Worm (Caenorhabditis elegans) whole organism, young adult: Measurements from ENCODE around the gene gst-29.
A peak's percentile ranks its signal among the peaks of the same experiment; 100 is the strongest.

Experiments used
- B0019.2 ChIP-seq: fragments of 200-800 bp; sonication (Bioruptor generic); conservative IDR thresholded peaks from 2 replicates; pipeline ENCODE4 v1.3.6; 2022; ENCODE audit warnings: missing genetic modification reagents, missing genetic modification characterization, missing compliant biosample characterization
- B0035.1 ChIP-seq: sonication (generic microtip); optimal IDR thresholded peaks from 2 replicates; lab custom pipeline; 2016; ENCODE audit warnings: missing genetic modification characterization, mild to moderate bottlenecking, missing compliant biosample characterization, missing genotype, missing genetic modification reagents
- F23B12.7 ChIP-seq: sonication (generic microtip); optimal IDR thresholded peaks from 2 replicates; lab custom pipeline; 2017; ENCODE audit warnings: missing genetic modification characterization, mild to moderate bottlenecking, missing compliant biosample characterization, antibody characterized with exemption, moderate library complexity; ENCODE audit not compliant: insufficient read depth
- F57A8.1 ChIP-seq: fragments of 200-800 bp; sonication (Bioruptor generic); optimal IDR thresholded peaks from 2 replicates; lab custom pipeline; 2018; ENCODE audit warnings: mild to moderate bottlenecking, missing genetic modification characterization, moderate library complexity, missing compliant biosample characterization
- K12H6.12 ChIP-seq: fragments of 200-800 bp; sonication (Bioruptor generic); optimal IDR thresholded peaks from 2 replicates; lab custom pipeline; 2018; ENCODE audit warnings: mild to moderate bottlenecking, missing genetic modification characterization, missing compliant biosample characterization
- Y56A3A.18 ChIP-seq: fragments of 200-800 bp; sonication (Bioruptor generic); IDR thresholded peaks from 2 replicates; pipeline ENCODE4 v1.3.6; 2022; ENCODE audit warnings: missing genetic modification reagents, missing genetic modification characterization, missing compliant biosample characterization
- ZK185.1 ChIP-seq: sonication (generic microtip); optimal IDR thresholded peaks from 2 replicates; lab custom pipeline; 2016; ENCODE audit warnings: mild to moderate bottlenecking, missing genetic modification characterization, missing compliant biosample characterization; ENCODE audit not compliant: poor library complexity, severe bottlenecking
- aptf-3 ChIP-seq: fragments of 200-800 bp; sonication (Bioruptor generic); IDR thresholded peaks from 2 replicates; pipeline ENCODE4 v1.3.6; 2022; ENCODE audit warnings: missing genetic modification characterization, missing compliant biosample characterization
- atf-7 ChIP-seq: sonication (generic microtip); optimal IDR thresholded peaks from 2 replicates; lab custom pipeline; 2017; ENCODE audit warnings: mild to moderate bottlenecking, missing genetic modification characterization, missing compliant biosample characterization
- athp-1 ChIP-seq: sonication (generic microtip); optimal IDR thresholded peaks from 2 replicates; lab custom pipeline; 2017; ENCODE audit warnings: mild to moderate bottlenecking, missing genetic modification characterization, missing compliant biosample characterization
- attf-3 ChIP-seq: fragments of 200-800 bp; sonication (Bioruptor generic); conservative IDR thresholded peaks from 2 replicates; pipeline ENCODE4 v1.3.6; 2022; ENCODE audit warnings: missing genetic modification reagents, missing genetic modification characterization, missing compliant biosample characterization
- ccch-3 ChIP-seq: fragments of 200-800 bp; sonication (Bioruptor generic); optimal IDR thresholded peaks from 2 replicates; lab custom pipeline; 2018; ENCODE audit warnings: mild to moderate bottlenecking, missing genetic modification characterization, missing compliant biosample characterization
- cebp-2 ChIP-seq: fragments of 200-800 bp; sonication (Bioruptor generic); IDR thresholded peaks from 2 replicates; pipeline ENCODE4 v1.3.6; 2022; ENCODE audit warnings: missing genetic modification characterization, missing compliant biosample characterization
- ceh-100 ChIP-seq: fragments of 200-800 bp; sonication (Bioruptor generic); IDR thresholded peaks from 2 replicates; pipeline ENCODE4 v1.3.6; 2022; ENCODE audit warnings: missing genetic modification reagents, missing genetic modification characterization, missing compliant biosample characterization
- ceh-40 ChIP-seq: fragments of 200-800 bp; sonication (Bioruptor generic); IDR thresholded peaks from 2 replicates; pipeline ENCODE4 v1.3.6; 2022; ENCODE audit warnings: missing genetic modification characterization, missing compliant biosample characterization
- die-1 ChIP-seq: sonication (generic microtip); optimal IDR thresholded peaks from 2 replicates; lab custom pipeline; 2016; ENCODE audit warnings: missing genotype, mild to moderate bottlenecking, missing genetic modification characterization, missing compliant biosample characterization
- dox-1 ChIP-seq: fragments of 200-800 bp; sonication (Bioruptor generic); IDR thresholded peaks from 2 replicates; pipeline ENCODE4 v1.3.6; 2022; ENCODE audit warnings: missing genetic modification reagents, missing genetic modification characterization, missing compliant biosample characterization
- egl-44 ChIP-seq: fragments of 200-800 bp; sonication (Bioruptor generic); IDR thresholded peaks from 2 replicates; pipeline ENCODE4 v1.3.6; 2022; ENCODE audit warnings: missing genetic modification reagents, missing genetic modification characterization, missing compliant biosample characterization
- egrh-3 ChIP-seq: fragments of 200-800 bp; sonication (Bioruptor generic); IDR thresholded peaks from 2 replicates; pipeline ENCODE4 v1.3.6; 2022; ENCODE audit warnings: missing genetic modification reagents, missing genetic modification characterization, missing compliant biosample characterization
- gei-17 ChIP-seq: fragments of 200-800 bp; sonication (Bioruptor generic); optimal IDR thresholded peaks from 2 replicates; lab custom pipeline; 2018; ENCODE audit warnings: mild to moderate bottlenecking, missing genetic modification characterization, missing compliant biosample characterization
- hrde-1 ChIP-seq: sonication (generic microtip); optimal IDR thresholded peaks from 2 replicates; lab custom pipeline; 2016; ENCODE audit warnings: missing genetic modification characterization, mild to moderate bottlenecking, missing compliant biosample characterization, moderate library complexity, missing genotype, missing genetic modification reagents, borderline replicate concordance
- let-607 ChIP-seq, 2 experiments: fragments of 200-800 bp in 1 of 2; sonication (Bioruptor generic) in 1 of 2; sonication (generic microtip) in 1 of 2; optimal IDR thresholded peaks; 2 replicates each; lab custom pipeline; 2016 to 2018; ENCODE audit warnings: mild to moderate bottlenecking in 2 of 2, missing compliant biosample characterization in 2 of 2, missing genetic modification characterization in 2 of 2, moderate library complexity in 2 of 2, missing genotype in 1 of 2
- lin-35 ChIP-seq, 3 experiments: fragments of 150-350 bp in 2 of 3; sonication (generic microtip) in 1 of 3; optimal IDR thresholded peaks; 2 replicates each; lab custom pipeline; 2014 to 2018; ENCODE audit warnings: missing biosample characterization in 3 of 3, missing genetic modification characterization in 3 of 3, missing genetic modification reagents in 3 of 3
- lin-54 ChIP-seq: fragments of 200-800 bp; sonication (Bioruptor generic); optimal IDR thresholded peaks from 2 replicates; lab custom pipeline; 2018; ENCODE audit warnings: mild to moderate bottlenecking, missing genetic modification characterization, missing compliant biosample characterization
- lir-1 ChIP-seq: fragments of 200-800 bp; sonication (Bioruptor generic); conservative IDR thresholded peaks from 2 replicates; pipeline ENCODE4 v1.3.6; 2022; ENCODE audit warnings: missing genetic modification reagents, missing genetic modification characterization, missing compliant biosample characterization
- madf-6 ChIP-seq: fragments of 200-800 bp; sonication (Bioruptor generic); IDR thresholded peaks from 2 replicates; pipeline ENCODE4 v1.3.6; 2022; ENCODE audit warnings: missing genetic modification reagents, missing genetic modification characterization, missing compliant biosample characterization
- madf-8 ChIP-seq: fragments of 200-800 bp; sonication (Bioruptor generic); conservative IDR thresholded peaks from 2 replicates; pipeline ENCODE4 v1.3.6; 2022; ENCODE audit warnings: missing genetic modification reagents, missing genetic modification characterization, missing compliant biosample characterization
- mcd-1 ChIP-seq: fragments of 200-800 bp; sonication (Bioruptor generic); IDR thresholded peaks from 2 replicates; pipeline ENCODE4 v1.3.6; 2022; ENCODE audit warnings: missing genetic modification reagents, missing genetic modification characterization, missing compliant biosample characterization
- nfya-2 ChIP-seq: fragments of 200-800 bp; sonication (Bioruptor generic); IDR thresholded peaks from 2 replicates; pipeline ENCODE4 v1.3.6; 2022; ENCODE audit warnings: missing genetic modification reagents, missing genetic modification characterization, missing compliant biosample characterization
- nfyb-1 ChIP-seq: fragments of 200-800 bp; sonication (Bioruptor generic); IDR thresholded peaks from 2 replicates; pipeline ENCODE4 v1.3.6; 2022; ENCODE audit warnings: missing genetic modification reagents, missing genetic modification characterization, missing compliant biosample characterization
- nhr-120 ChIP-seq: fragments of 200-800 bp; sonication (Bioruptor generic); IDR thresholded peaks from 2 replicates; pipeline ENCODE4 v1.3.6; 2022; ENCODE audit warnings: missing genetic modification characterization, missing compliant biosample characterization
- nhr-179 ChIP-seq: sonication (generic microtip); optimal IDR thresholded peaks from 2 replicates; lab custom pipeline; 2016; ENCODE audit warnings: mild to moderate bottlenecking, missing genetic modification characterization, missing compliant biosample characterization
- nhr-80 ChIP-seq: sonication (generic microtip); optimal IDR thresholded peaks from 2 replicates; lab custom pipeline; 2016; ENCODE audit warnings: missing genetic modification characterization, missing compliant biosample characterization
- pha-4 ChIP-seq: fragments of 150-350 bp; sonication (generic microtip); optimal IDR thresholded peaks from 2 replicates; lab custom pipeline; 2014; ENCODE audit warnings: missing biosample characterization, missing genetic modification reagents, missing genetic modification characterization
- rec-8 ChIP-seq, 2 experiments: sonication (generic microtip); optimal IDR thresholded peaks; 2 replicates each; lab custom pipeline; 2016; ENCODE audit warnings: mild to moderate bottlenecking in 2 of 2, missing genetic modification characterization in 2 of 2, missing genetic modification reagents in 2 of 2, missing genotype in 2 of 2, missing biosample characterization in 1 of 2, missing compliant biosample characterization in 1 of 2, moderate library complexity in 1 of 2
- repo-1 ChIP-seq: sonication (generic microtip); optimal IDR thresholded peaks from 2 replicates; lab custom pipeline; 2017; ENCODE audit warnings: mild to moderate bottlenecking, missing genetic modification characterization, missing compliant biosample characterization
- sea-2 ChIP-seq: fragments of 200-800 bp; sonication (Bioruptor generic); IDR thresholded peaks from 2 replicates; pipeline ENCODE4 v1.3.6; 2022; ENCODE audit warnings: missing genetic modification characterization, missing compliant biosample characterization
- snpc-1.1 ChIP-seq: sonication (generic microtip); optimal IDR thresholded peaks from 2 replicates; lab custom pipeline; 2017; ENCODE audit warnings: missing genetic modification characterization, mild to moderate bottlenecking, missing compliant biosample characterization, antibody characterized with exemption, moderate library complexity, missing genotype, missing genetic modification reagents; ENCODE audit not compliant: insufficient read depth
- sptf-2 ChIP-seq: fragments of 200-800 bp; sonication (Bioruptor generic); optimal IDR thresholded peaks from 2 replicates; lab custom pipeline; 2018; ENCODE audit warnings: mild to moderate bottlenecking, missing genetic modification characterization, missing compliant biosample characterization
- tbp1 ChIP-seq: fragments of 200-800 bp; sonication (Bioruptor generic); optimal IDR thresholded peaks from 2 replicates; lab custom pipeline; 2018; ENCODE audit warnings: mild to moderate bottlenecking, missing genetic modification characterization, missing compliant biosample characterization
- tlf-1 ChIP-seq: fragments of 200-800 bp; sonication (Bioruptor generic); optimal IDR thresholded peaks from 2 replicates; lab custom pipeline; 2018; ENCODE audit warnings: mild to moderate bottlenecking, missing genetic modification characterization, missing compliant biosample characterization
- unc-130 ChIP-seq: sonication (generic microtip); optimal IDR thresholded peaks from 2 replicates; lab custom pipeline; 2016; ENCODE audit warnings: missing genetic modification reagents, missing genetic modification characterization, missing compliant biosample characterization
- xnd-1 ChIP-seq: sonication (generic microtip); optimal IDR thresholded peaks from 2 replicates; lab custom pipeline; 2016; ENCODE audit warnings: missing genotype, missing genetic modification reagents, missing genetic modification characterization, missing compliant biosample characterization
- zfh-2 ChIP-seq: fragments of 200-800 bp; sonication (Bioruptor generic); conservative IDR thresholded peaks from 2 replicates; pipeline ENCODE4 v1.3.6; 2022; ENCODE audit warnings: missing genetic modification reagents, missing genetic modification characterization, missing compliant biosample characterization
- ztf-26 ChIP-seq: sonication (generic microtip); optimal IDR thresholded peaks from 2 replicates; lab custom pipeline; 2017; ENCODE audit warnings: missing genetic modification characterization, missing compliant biosample characterization

gst-29 gene

ce11 chrII:15193961-15194360 lies 24.3 kb upstream of the gst-29 start (continued):
- TF ChIP-seq K12H6.12 (tag; lab: Kevin White, UChicago) (peak; percentile 32), lin-35 (GFP tag; optimal IDR thresholded peaks at IDR 0.05; lab: Kevin White, UChicago) (no peak), B0019.2 (GFP tag; lab: Robert Waterston, UW) (no peak), snpc-1.1 (no peak), nhr-179 (tag; lab: Kevin White, UChicago) (no peak), nfyb-1 (no peak), attf-3 (GFP tag; lab: Robert Waterston, UW) (no peak), tbp1 (GFP tag; lab: Kevin White, UChicago) (no peak), F23B12.7 (tag; lab: Kevin White, UChicago) (no peak), athp-1 (no peak), madf-8 (no peak), zfh-2 (peak; percentile 57), ceh-100 (GFP tag; lab: Robert Waterston, UW) (no peak), tlf-1 (GFP tag; lab: Kevin White, UChicago) (no peak), egrh-3 (GFP tag; lab: Robert Waterston, UW) (peak; percentile 32; the same call in 1 of the 2 replicates), unc-130 (GFP tag; lab: Kevin White, UChicago) (no peak), Y56A3A.18 (GFP tag; lab: Robert Waterston, UW) (no peak), ccch-3 (GFP tag; lab: Kevin White, UChicago) (no peak), egl-44 (GFP tag; lab: Robert Waterston, UW) (no peak), sptf-2 (no peak), ztf-26 (tag; lab: Kevin White, UChicago) (no peak), nhr-120 (no peak), let-607 (tag; optimal IDR thresholded peaks at IDR 0.05; lab: Kevin White, UChicago) (no peak), B0035.1 (no peak), ceh-40 (GFP tag; lab: Robert Waterston, UW) (no peak), nfya-2 (no peak), rec-8 (tag; optimal IDR thresholded peaks at IDR 0.05; lab: Kevin White, UChicago) (no peak), mcd-1 (GFP tag; lab: Robert Waterston, UW) (peak; percentile 5; the same call in 1 of the 2 replicates), sea-2 (no peak), F57A8.1 (no peak), hrde-1 (tag; lab: Kevin White, UChicago) (no peak), cebp-2 (no peak), aptf-3 (GFP tag; lab: Robert Waterston, UW) (no peak), gei-17 (GFP tag; lab: Kevin White, UChicago) (no peak), pha-4 (tag; lab: Kevin White, UChicago) (no peak), lin-54 (no peak), atf-7 (tag; lab: Kevin White, UChicago) (no peak), dox-1 (GFP tag; lab: Robert Waterston, UW) (peak; percentile 37; the same call in 1 of the 2 replicates), madf-6 (no peak), die-1 (tag; lab: Kevin White, UChicago) (no peak), repo-1 (tag; lab: Kevin White, UChicago) (no peak), ZK185.1 (tag; lab: Kevin White, UChicago) (no peak), xnd-1 (no peak), lir-1 (GFP tag; lab: Robert Waterston, UW) (no peak), nhr-80 (tag; lab: Kevin White, UChicago) (peak; percentile 86)
- TF ChIP-seq, all 124 proteins: peak for 10
